Fruit fly (Drosophila melanogaster): ENCODE measurements around the gene CG17380.
A peak's percentile ranks its signal among the peaks of the same experiment; 100 is the strongest.

Gene CG17380

DNA sequence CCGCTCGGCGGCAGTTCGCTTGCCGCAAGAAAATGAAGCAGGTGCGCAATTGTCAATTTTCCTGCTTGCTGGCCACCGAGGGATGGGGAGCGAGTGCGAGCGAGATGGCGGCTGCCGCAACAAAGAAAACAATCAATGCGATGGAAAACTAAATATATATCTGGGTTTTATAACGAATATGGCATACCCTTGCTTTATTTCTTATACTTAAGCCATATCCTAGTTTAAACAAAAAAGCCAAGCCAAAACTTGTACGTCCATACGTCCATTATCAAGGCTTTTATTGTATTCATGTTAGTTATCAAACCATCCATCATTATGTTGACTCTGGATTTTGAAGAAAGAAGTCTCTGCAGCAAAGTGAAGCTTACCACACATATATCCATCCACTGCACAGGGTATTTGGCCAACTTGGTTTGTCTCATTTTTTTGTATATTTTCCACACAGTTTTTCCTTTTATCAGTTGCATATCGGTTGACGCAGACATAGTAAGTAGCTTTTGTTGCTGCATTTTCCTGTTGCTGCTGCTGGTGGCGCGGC is 12.7 kb downstream of the CG17380 start:
- TF ChIP-seq Smox (GFP tag; optimal IDR thresholded peaks at IDR 0.05) (no peak), Hr39 (GFP tag; optimal IDR thresholded peaks at IDR 0.05) (no peak), Hr4 (GFP tag; optimal IDR thresholded peaks at IDR 0.05) (peak; percentile 67), CG8632 (GFP tag; optimal IDR thresholded peaks at IDR 0.05) (no peak), CG9139 (GFP tag; optimal IDR thresholded peaks at IDR 0.05) (no peak), CG34406 (GFP tag; optimal IDR thresholded peaks at IDR 0.05) (no peak), CG32006 (GFP tag; optimal IDR thresholded peaks at IDR 0.05) (peak; percentile 75), CG4318 (GFP tag; optimal IDR thresholded peaks at IDR 0.05) (peak; percentile 43), net (GFP tag; optimal IDR thresholded peaks at IDR 0.05) (no peak), lz (GFP tag; optimal IDR thresholded peaks at IDR 0.05) (no peak), CG1621 (tag; optimal IDR thresholded peaks at IDR 0.05) (no peak), Sox15 (GFP tag; optimal IDR thresholded peaks at IDR 0.05) (no peak), Eip93F (GFP tag; optimal IDR thresholded peaks at IDR 0.05) (no peak), CG11762 (GFP tag; optimal IDR thresholded peaks at IDR 0.05; ENCODE audit: insufficient read depth) (no peak), dsx (GFP tag; optimal IDR thresholded peaks at IDR 0.05; ENCODE audit: poor library complexity, severe bottlenecking) (no peak), eg (GFP tag; IDR thresholded peaks at IDR 0.05) (peak; percentile 36; the same call in 1 of the 3 replicates), Blimp-1 (GFP tag; optimal IDR thresholded peaks at IDR 0.05) (no peak), Ets96B (tag; optimal IDR thresholded peaks at IDR 0.05) (no peak), CG6276 (GFP tag; optimal IDR thresholded peaks at IDR 0.05) (peak; percentile 49), achi (GFP tag; optimal IDR thresholded peaks at IDR 0.05) (no peak), CG6854 (GFP tag; optimal IDR thresholded peaks at IDR 0.05) (no peak), dac (GFP tag; optimal IDR thresholded peaks at IDR 0.05) (peak; percentile 32), CG8119 (GFP tag; IDR thresholded peaks at IDR 0.05) (peak; percentile 61; the same call in 1 of the 3 replicates), CG3919 (GFP tag; optimal IDR thresholded peaks at IDR 0.05) (no peak), fd59A (GFP tag; optimal IDR thresholded peaks at IDR 0.05) (no peak), CG15336 (GFP tag; IDR thresholded peaks at IDR 0.05) (peak; percentile 69), Eip78C (GFP tag) (peak; percentile 53), Sox102F (GFP tag; optimal IDR thresholded peaks at IDR 0.05) (no peak)

dm6 chr3R:23388798-23389197 is 14.7 kb downstream of the CG17380 start, which contains the start of gene CG31515:
Gene CG31515 (minus strand): TSS chr3R:23388898.
- TF ChIP-seq fkh (GFP tag; optimal IDR thresholded peaks at IDR 0.05) (no peak), Gug (GFP tag; IDR thresholded peaks at IDR 0.05) (no peak), CG31627 (GFP tag; optimal IDR thresholded peaks at IDR 0.05) (no peak), esn (GFP tag; optimal IDR thresholded peaks at IDR 0.05) (no peak), CG3919 (GFP tag; optimal IDR thresholded peaks at IDR 0.05) (no peak)

DNA sequence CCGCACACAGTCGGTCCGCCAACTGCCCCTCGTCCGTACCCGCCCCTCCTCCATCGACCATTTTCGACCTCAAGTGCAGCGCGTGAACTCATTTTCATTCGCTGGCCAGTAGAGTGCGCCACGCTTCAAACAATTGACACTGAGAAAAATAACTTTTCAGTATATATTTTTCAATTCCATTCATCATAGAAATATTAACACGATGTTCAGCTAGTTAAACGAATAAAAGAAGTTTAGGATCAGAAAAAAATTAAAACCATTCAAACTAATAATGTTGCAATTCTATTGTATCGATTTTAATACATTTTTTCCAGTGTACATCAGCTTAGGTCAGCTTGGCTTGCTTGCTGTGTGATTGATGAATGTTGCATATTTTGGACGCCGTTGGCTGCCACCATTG is 16.6 kb downstream of the CG17380 start:
- peak; percentile 67; the same call in 2 of the 3 replicates for TF ChIP-seq eg (GFP tag; IDR thresholded peaks at IDR 0.05)
- no peak for TF ChIP-seq Ets21C (GFP tag; optimal IDR thresholded peaks at IDR 0.05)
- no peak for TF ChIP-seq CG10669 (GFP tag; optimal IDR thresholded peaks at IDR 0.05)
- peak; percentile 19 for TF ChIP-seq Ets96B (tag; optimal IDR thresholded peaks at IDR 0.05)
- no peak for TF ChIP-seq CG1621 (tag; optimal IDR thresholded peaks at IDR 0.05)
- no peak for TF ChIP-seq spab (GFP tag; optimal IDR thresholded peaks at IDR 0.05)
- TF ChIP-seq CG8119 (GFP tag; IDR thresholded peaks at IDR 0.05) = peak; percentile 72
- TF ChIP-seq acj6 (GFP tag; optimal IDR thresholded peaks at IDR 0.05) = peak; percentile 13
- TF ChIP-seq Blimp-1 (GFP tag; optimal IDR thresholded peaks at IDR 0.05) = no peak
- no peak for TF ChIP-seq lz (GFP tag; optimal IDR thresholded peaks at IDR 0.05)
- peak; percentile 9 for TF ChIP-seq dsx (GFP tag; optimal IDR thresholded peaks at IDR 0.05; ENCODE audit: poor library complexity, severe bottlenecking)
- TF ChIP-seq Lpt (GFP tag; optimal IDR thresholded peaks at IDR 0.05) = peak; percentile 38
- TF ChIP-seq vri (GFP tag; optimal IDR thresholded peaks at IDR 0.05) = no peak
- TF ChIP-seq salr (GFP tag; optimal IDR thresholded peaks at IDR 0.05) = peak in 1 of 2 experiments; percentile 17
- TF ChIP-seq CG31627 (GFP tag; optimal IDR thresholded peaks at IDR 0.05) = no peak
- no peak for TF ChIP-seq fkh (GFP tag; optimal IDR thresholded peaks at IDR 0.05)
- TF ChIP-seq dac (GFP tag; optimal IDR thresholded peaks at IDR 0.05) = no peak
- no peak for TF ChIP-seq cyc (GFP tag; optimal IDR thresholded peaks at IDR 0.05)
- peak; percentile 11 for TF ChIP-seq CG6792 (GFP tag; optimal IDR thresholded peaks at IDR 0.05)
- peak; percentile 15 for TF ChIP-seq Smox (GFP tag; optimal IDR thresholded peaks at IDR 0.05)
- TF ChIP-seq CG10631 (GFP tag; optimal IDR thresholded peaks at IDR 0.05) = peak; percentile 35
- no peak for TF ChIP-seq CG9139 (GFP tag; optimal IDR thresholded peaks at IDR 0.05)
- TF ChIP-seq Sox102F (GFP tag; optimal IDR thresholded peaks at IDR 0.05) = no peak
- TF ChIP-seq CG16779 (tag; optimal IDR thresholded peaks at IDR 0.05) = no peak
- TF ChIP-seq Sox14 (GFP tag; optimal IDR thresholded peaks at IDR 0.05) = peak; percentile 8
- TF ChIP-seq pdm3 (GFP tag; optimal IDR thresholded peaks at IDR 0.05) = peak; percentile 65
- no peak for TF ChIP-seq Hr38 (GFP tag; optimal IDR thresholded peaks at IDR 0.05)
- TF ChIP-seq Met (GFP tag; optimal IDR thresholded peaks at IDR 0.05) = peak; percentile 19
